Worm (Caenorhabditis elegans): Measurements from ENCODE around the gene rpl-7A.
A peak's percentile ranks its signal among the peaks of the same experiment; 100 is the strongest.

The rpl-7A gene

ce11 chrIV:4347578-4348003 is 42.8 kb downstream of the rpl-7A start (continued):
- TF ChIP-seq lin-39 (tag; optimal IDR thresholded peaks at IDR 0.05): no peak
- TF ChIP-seq madf-5 (GFP tag; IDR thresholded peaks at IDR 0.05): no peak
- no peak for TF ChIP-seq F37D6.2 (tag; optimal IDR thresholded peaks at IDR 0.05)
- 0 out of 2 replicates have a peak, but pooled peaks have one; percentile 10 for TF ChIP-seq pha-4 (GFP tag; IDR thresholded peaks at IDR 0.05)
- TF ChIP-seq pha-4 (tag; optimal IDR thresholded peaks at IDR 0.05): no peak
- no peak for TF ChIP-seq ceh-62 (tag; optimal IDR thresholded peaks at IDR 0.05)
- TF ChIP-seq set-16 (GFP tag; IDR thresholded peaks at IDR 0.05): no peak
- TF ChIP-seq ceh-28 (tag; optimal IDR thresholded peaks at IDR 0.05): no peak
- TF ChIP-seq nhr-10 (tag; optimal IDR thresholded peaks at IDR 0.05): no peak
- TF ChIP-seq skn-1 (tag; optimal IDR thresholded peaks at IDR 0.05): no peak
- no peak for TF ChIP-seq nhr-111 (GFP tag; optimal IDR thresholded peaks at IDR 0.05)
- no peak for TF ChIP-seq aly-2 (tag; optimal IDR thresholded peaks at IDR 0.05)
- TF ChIP-seq dmd-9 (GFP tag; IDR thresholded peaks at IDR 0.05): no peak
- TF ChIP-seq lin-1 (GFP tag; IDR thresholded peaks at IDR 0.05): peak; percentile 21; the same call in 1 of the 2 replicates
- no peak for TF ChIP-seq daf-16 (GFP tag; optimal IDR thresholded peaks at IDR 0.05)
- TF ChIP-seq daf-16 (tag; optimal IDR thresholded peaks at IDR 0.05): peak; percentile 15
- 0 out of 2 replicates have a peak, but pooled peaks have one; percentile 22 for TF ChIP-seq php-3 (GFP tag; IDR thresholded peaks at IDR 0.05)
- peak; percentile 90 for TF ChIP-seq snpc-1.2 (GFP tag; IDR thresholded peaks at IDR 0.05)
- no peak for TF ChIP-seq ceh-32 (tag; optimal IDR thresholded peaks at IDR 0.05; ENCODE audit: poor library complexity)
- TF ChIP-seq mdt-29 (GFP tag; IDR thresholded peaks at IDR 0.05): 0 out of 2 replicates have a peak, but pooled peaks have one; percentile 24
- peak; percentile 16 for TF ChIP-seq arid-1 (GFP tag; conservative IDR thresholded peaks at IDR 0.05)
- TF ChIP-seq zip-2 (tag; optimal IDR thresholded peaks at IDR 0.05): no peak
- peak; percentile 56 for TF ChIP-seq duxl-1 (tag; optimal IDR thresholded peaks at IDR 0.05; ENCODE audit: poor library complexity)
- TF ChIP-seq ztf-7 (tag; optimal IDR thresholded peaks at IDR 0.05): no peak
- no peak for TF ChIP-seq hlh-30 (tag; optimal IDR thresholded peaks at IDR 0.05; ENCODE audit: insufficient read depth)
- no peak for TF ChIP-seq ces-1 (GFP tag; optimal IDR thresholded peaks at IDR 0.05)
- no peak for TF ChIP-seq sdz-12 (GFP tag; optimal IDR thresholded peaks at IDR 0.05)
- TF ChIP-seq fos-1 (tag; optimal IDR thresholded peaks at IDR 0.05): no peak
- no peak for TF ChIP-seq F26F4.8 (GFP tag; conservative IDR thresholded peaks at IDR 0.05)
- TF ChIP-seq lin-13 (GFP tag; optimal IDR thresholded peaks at IDR 0.05): no peak
- 0 out of 2 replicates have a peak, but pooled peaks have one; percentile 5 for TF ChIP-seq dmd-8 (GFP tag; IDR thresholded peaks at IDR 0.05)
- no peak for TF ChIP-seq R02D3.7 (tag; optimal IDR thresholded peaks at IDR 0.05)
- no peak for TF ChIP-seq hif-1 (tag; optimal IDR thresholded peaks at IDR 0.05)
- TF ChIP-seq unc-130 (GFP tag; optimal IDR thresholded peaks at IDR 0.05): peak; percentile 13
- TF ChIP-seq Y5F2A.4 (GFP tag; optimal IDR thresholded peaks at IDR 0.05): no peak

- TF ChIP-seq madf-5 (GFP tag; IDR thresholded peaks at IDR 0.05) (no peak), nhr-42 (GFP tag; IDR thresholded peaks at IDR 0.05) (no peak), aly-2 (tag; optimal IDR thresholded peaks at IDR 0.05) (no peak), aha-1 (tag) (no peak), Y75B8A.6 (GFP tag; IDR thresholded peaks at IDR 0.05) (no peak), cey-2 (tag; optimal IDR thresholded peaks at IDR 0.05; ENCODE audit: borderline replicate concordance, insufficient read depth) (no peak), ceh-62 (tag; optimal IDR thresholded peaks at IDR 0.05) (no peak), snpc-4 (tag; optimal IDR thresholded peaks at IDR 0.05) (no peak), nhr-76 (tag; optimal IDR thresholded peaks at IDR 0.05) (no peak), F26F4.8 (GFP tag; conservative IDR thresholded peaks at IDR 0.05) (no peak), ceh-28 (tag; optimal IDR thresholded peaks at IDR 0.05) (no peak), Y48G9A.11 (GFP tag; IDR thresholded peaks at IDR 0.05) (no peak), pha-4 (GFP tag; IDR thresholded peaks at IDR 0.05) (no peak), pha-4 (tag; optimal IDR thresholded peaks at IDR 0.05) (no peak), egl-43 (GFP tag; IDR thresholded peaks at IDR 0.05) (no peak), daf-12 (tag; optimal IDR thresholded peaks at IDR 0.05) (no peak), mdt-29 (GFP tag; IDR thresholded peaks at IDR 0.05) (no peak), ZK337.2 (GFP tag; IDR thresholded peaks at IDR 0.05) (no peak)
These were observed 43.9 kb downstream of the rpl-7A start, which contains the start of gene oac-52 for ce11 chrIV:4346512-4346911. oac-52 (minus strand) TSS chrIV:4346612.
